Fruit fly (Drosophila melanogaster): ENCODE data around the gene sordd1.

sordd1 gene

DNA sequence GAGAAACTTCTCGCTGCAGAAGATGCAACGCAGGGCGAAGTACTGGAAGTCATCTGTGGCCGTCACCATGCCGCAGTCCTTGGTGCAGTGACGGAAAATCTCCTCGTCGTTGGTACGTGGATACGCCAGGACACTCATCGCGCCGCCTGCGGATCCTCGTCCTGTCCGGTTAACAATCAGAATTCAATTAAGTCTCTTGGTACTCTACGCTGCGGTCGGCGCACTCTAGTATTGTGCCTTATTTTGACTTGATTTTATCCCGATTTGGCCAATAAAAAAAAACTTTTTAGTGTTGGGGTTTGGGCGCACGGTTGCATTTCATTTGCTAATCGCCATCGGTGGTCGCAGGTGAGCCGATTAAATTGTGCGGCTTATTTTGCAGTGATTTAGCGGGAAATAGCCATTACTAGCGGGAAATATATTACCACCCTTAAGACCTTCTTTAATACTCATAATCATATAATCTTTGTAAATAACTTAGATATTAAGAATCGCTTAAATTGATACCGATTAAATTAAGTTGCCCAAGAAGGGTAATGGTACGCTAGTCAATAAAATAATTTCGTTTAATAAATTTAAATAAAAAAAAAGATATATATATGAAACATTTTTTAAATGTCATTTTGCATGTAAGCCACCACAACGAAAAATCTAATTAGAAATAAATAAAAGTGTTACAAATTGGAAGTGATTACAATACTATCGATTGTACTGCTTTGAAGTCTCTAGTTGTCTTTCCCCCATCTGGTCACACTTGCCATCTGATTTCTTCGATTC, 49.7 kb downstream of the sordd1 start, which contains the start of the genes CG8944 and CCT6 (continued):
- TF ChIP-seq Scr (GFP tag; IDR thresholded peaks at IDR 0.05; ENCODE audit: partially characterized antibody): peak; percentile 57
- TF ChIP-seq slbo (GFP tag; IDR thresholded peaks at IDR 0.05): peak; percentile 50
- no peak for TF ChIP-seq CG9817 (tag; optimal IDR thresholded peaks at IDR 0.05)
- TF ChIP-seq repo (GFP tag; optimal IDR thresholded peaks at IDR 0.05): no peak
- no peak for TF ChIP-seq nerfin-2 (GFP tag; IDR thresholded peaks at IDR 0.05; ENCODE audit: partially characterized antibody)
- TF ChIP-seq btn (GFP tag; optimal IDR thresholded peaks at IDR 0.05): no peak
- peak; percentile 83 for TF ChIP-seq Sry-β (GFP tag; optimal IDR thresholded peaks at IDR 0.05)
- peak; percentile 69 for TF ChIP-seq Sry-δ (GFP tag; optimal IDR thresholded peaks at IDR 0.05)
- peak; percentile 58; the same call in 1 of the 3 replicates for TF ChIP-seq CG6791 (GFP tag; IDR thresholded peaks at IDR 0.05; ENCODE audit: partially characterized antibody)
- no peak for TF ChIP-seq Pdp1 (GFP tag; optimal IDR thresholded peaks at IDR 0.05)
- peak; percentile 50; the same call in 1 of the 3 replicates for TF ChIP-seq HLH4C (GFP tag; IDR thresholded peaks at IDR 0.05; ENCODE audit: partially characterized antibody)
- no peak for TF ChIP-seq CG3065 (GFP tag; optimal IDR thresholded peaks at IDR 0.05)
- TF ChIP-seq mam (GFP tag; optimal IDR thresholded peaks at IDR 0.05): no peak
- no peak for TF ChIP-seq CG1602 (GFP tag; optimal IDR thresholded peaks at IDR 0.05)
- no peak for TF ChIP-seq Gug (GFP tag; IDR thresholded peaks at IDR 0.05)
- peak; percentile 71 for TF ChIP-seq Dref (GFP tag; IDR thresholded peaks at IDR 0.05)
- no peak for TF ChIP-seq CG12942 (GFP tag; optimal IDR thresholded peaks at IDR 0.05)
- no peak for TF ChIP-seq gro (GFP tag; optimal IDR thresholded peaks at IDR 0.05)
- TF ChIP-seq BEAF-32 (GFP tag; optimal IDR thresholded peaks at IDR 0.05): peak; percentile 65
- TF ChIP-seq Rfx (GFP tag; IDR thresholded peaks at IDR 0.05): peak; percentile 57
- no peak for TF ChIP-seq tll (GFP tag; optimal IDR thresholded peaks at IDR 0.05)
- TF ChIP-seq E2f2 (GFP tag; IDR thresholded peaks at IDR 0.05): no peak
- no peak for TF ChIP-seq jigr1 (GFP tag; IDR thresholded peaks at IDR 0.05)
- no peak for TF ChIP-seq CG31441 (GFP tag; IDR thresholded peaks at IDR 0.05)
- TF ChIP-seq bbx (GFP tag; IDR thresholded peaks at IDR 0.05; ENCODE audit: partially characterized antibody): peak; percentile 44; the same call in 1 of the 2 replicates
- peak; percentile 52 for TF ChIP-seq MBD-R2 (GFP tag; IDR thresholded peaks at IDR 0.05)
- peak; percentile 26 for TF ChIP-seq Xbp1 (GFP tag; optimal IDR thresholded peaks at IDR 0.05)
- no peak for TF ChIP-seq CG7271 (tag; optimal IDR thresholded peaks at IDR 0.05)
- no peak for TF ChIP-seq sc (optimal IDR thresholded peaks at IDR 0.05)
- TF ChIP-seq sc (GFP tag; optimal IDR thresholded peaks at IDR 0.05): no peak
- peak; percentile 77 for TF ChIP-seq row (GFP tag; IDR thresholded peaks at IDR 0.05)
- TF ChIP-seq zf30C (GFP tag; optimal IDR thresholded peaks at IDR 0.05): no peak
- peak; percentile 32 for TF ChIP-seq CG2712 (tag; optimal IDR thresholded peaks at IDR 0.05)
- peak; percentile 74 for TF ChIP-seq Med (GFP tag)
- peak; percentile 22 for TF ChIP-seq CG4328 (GFP tag; optimal IDR thresholded peaks at IDR 0.05)
- TF ChIP-seq CG13287 (GFP tag; IDR thresholded peaks at IDR 0.05; ENCODE audit: partially characterized antibody): 0 out of 2 replicates have a peak, but pooled peaks have one; percentile 28
- peak; percentile 17 for TF ChIP-seq D19A (tag; optimal IDR thresholded peaks at IDR 0.05)
- TF ChIP-seq CG1603 (tag; optimal IDR thresholded peaks at IDR 0.05): peak; percentile 20
- peak; percentile 5 for TF ChIP-seq Ssrp (tag; optimal IDR thresholded peaks at IDR 0.05)
- TF ChIP-seq CG12659 (GFP tag; optimal IDR thresholded peaks at IDR 0.05): peak; percentile 18
- TF ChIP-seq CG14710 (tag; optimal IDR thresholded peaks at IDR 0.05): peak; percentile 71
- no peak for TF ChIP-seq CG7786 (GFP tag; optimal IDR thresholded peaks at IDR 0.05)
- no peak for TF ChIP-seq stc (GFP tag; IDR thresholded peaks at IDR 0.05)
- TF ChIP-seq Antp (GFP tag; optimal IDR thresholded peaks at IDR 0.05): no peak
- peak; percentile 36 for TF ChIP-seq phol (tag; optimal IDR thresholded peaks at IDR 0.05)
- TF ChIP-seq CG17361 (GFP tag; IDR thresholded peaks at IDR 0.05): no peak
- TF ChIP-seq CG11247 (GFP tag; IDR thresholded peaks at IDR 0.05): no peak
- TF ChIP-seq sim (GFP tag; IDR thresholded peaks at IDR 0.05): no peak
- TF ChIP-seq CG8388 (GFP tag; optimal IDR thresholded peaks at IDR 0.05): no peak
